Worm (Caenorhabditis elegans): ENCODE measurements around the gene Y57G11C.23.

Y57G11C.23 gene

ce11 chrIV:14894339-14894738, 32.7 kb upstream of the Y57G11C.23 start:
- TF ChIP-seq lin-35 (GFP tag; optimal IDR thresholded peaks at IDR 0.05): no peak
- TF ChIP-seq cebp-2 (GFP tag; IDR thresholded peaks at IDR 0.05): peak; percentile 15; the same call in 1 of the 2 replicates
- TF ChIP-seq ztf-18 (tag; optimal IDR thresholded peaks at IDR 0.05): no peak
- no peak for TF ChIP-seq egrh-3 (GFP tag; IDR thresholded peaks at IDR 0.05)

DNA sequence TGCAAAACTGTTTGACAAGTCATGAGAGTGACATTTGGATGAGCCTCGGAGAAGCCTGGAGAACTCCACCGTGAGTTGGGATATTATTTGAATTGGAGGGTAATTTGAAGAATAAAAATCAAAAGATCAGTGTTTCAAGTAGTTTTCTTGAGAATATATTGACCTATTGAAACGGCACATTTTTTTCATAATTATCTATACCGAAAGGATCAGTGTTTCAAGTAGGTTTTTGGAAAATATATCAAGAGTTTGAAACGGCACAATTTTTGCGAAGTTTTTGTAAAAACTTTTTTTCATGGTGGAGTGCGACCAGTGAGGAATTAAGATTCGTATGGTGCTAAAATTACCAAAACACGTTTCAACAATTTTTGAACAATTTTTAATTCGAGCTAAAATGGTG, 30.4 kb upstream of the Y57G11C.23 start:
- TF ChIP-seq B0261.1 (tag; optimal IDR thresholded peaks at IDR 0.05) (no peak), tbx-9 (tag; optimal IDR thresholded peaks at IDR 0.05; ENCODE audit: borderline replicate concordance) (no peak), snpc-4 (GFP tag; optimal IDR thresholded peaks at IDR 0.05) (no peak), snpc-4 (tag; optimal IDR thresholded peaks at IDR 0.05) (peak in 3 of 4 experiments; percentile 11 to 52 (median 46)), fkh-3 (tag; optimal IDR thresholded peaks at IDR 0.05) (no peak), attf-6 (GFP tag; IDR thresholded peaks at IDR 0.05) (0 out of 2 replicates have a peak, but pooled peaks have one; percentile 58)

DNA sequence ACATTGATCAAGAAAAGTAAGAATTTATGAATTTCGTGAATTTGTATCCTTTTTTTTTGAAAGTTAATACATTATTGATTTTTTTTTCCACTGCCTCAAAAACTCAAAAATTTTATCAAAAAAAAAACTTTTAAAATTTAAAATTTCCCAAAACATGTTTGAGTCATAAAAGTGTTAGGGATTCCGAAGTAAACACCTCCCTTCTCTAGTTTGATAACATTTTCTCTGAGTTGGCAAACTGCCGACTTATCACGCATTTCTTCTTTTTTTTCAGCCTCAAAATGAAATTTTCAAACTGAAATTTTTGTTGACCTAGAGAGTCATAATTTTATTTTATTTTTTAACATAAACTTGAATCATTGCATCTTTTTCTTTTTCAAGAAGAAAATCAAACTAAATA, 29.3 kb upstream of the Y57G11C.23 start:
- no peak for TF ChIP-seq unc-62 (GFP tag; optimal IDR thresholded peaks at IDR 0.05)
- no peak for TF ChIP-seq Y67H2A.10 (GFP tag; conservative IDR thresholded peaks at IDR 0.05)
- no peak for TF ChIP-seq pbrm-1 (GFP tag; IDR thresholded peaks at IDR 0.05)
- TF ChIP-seq let-526 (GFP tag; IDR thresholded peaks at IDR 0.05): no peak
- TF ChIP-seq F10E7.11 (tag; optimal IDR thresholded peaks at IDR 0.05): no peak
- no peak for TF ChIP-seq zfh-2 (GFP tag; conservative IDR thresholded peaks at IDR 0.05)
- no peak for TF ChIP-seq snpc-4 (GFP tag; optimal IDR thresholded peaks at IDR 0.05)
- no peak for TF ChIP-seq snpc-4 (tag; optimal IDR thresholded peaks at IDR 0.05)
- no peak for TF ChIP-seq T26A5.8 (tag; optimal IDR thresholded peaks at IDR 0.05)
- TF ChIP-seq C17E4.6 (GFP tag; IDR thresholded peaks at IDR 0.05): no peak
- no peak for TF ChIP-seq ccch-3 (GFP tag; optimal IDR thresholded peaks at IDR 0.05)
- no peak for TF ChIP-seq F37B4.10 (GFP tag; IDR thresholded peaks at IDR 0.05)

ce11 chrIV:14888889-14889664, 27.5 kb upstream of the Y57G11C.23 start:
- no peak for TF ChIP-seq rcor-1 (GFP tag; IDR thresholded peaks at IDR 0.05)
- no peak for TF ChIP-seq lin-40 (tag; optimal IDR thresholded peaks at IDR 0.05)
- 0 out of 2 replicates have a peak, but pooled peaks have one; percentile 50 for TF ChIP-seq ztf-25 (GFP tag; IDR thresholded peaks at IDR 0.05)
- no peak for TF ChIP-seq Y95B8A.8 (GFP tag; IDR thresholded peaks at IDR 0.05)
- TF ChIP-seq ceh-40 (GFP tag; IDR thresholded peaks at IDR 0.05): no peak
- TF ChIP-seq efl-1 (GFP tag; optimal IDR thresholded peaks at IDR 0.05): no peak
- TF ChIP-seq nfya-2 (GFP tag; IDR thresholded peaks at IDR 0.05): no peak
- TF ChIP-seq egl-44 (GFP tag; IDR thresholded peaks at IDR 0.05): 0 out of 2 replicates have a peak, but pooled peaks have one; percentile 26
- peak in 1 of 3 experiments; percentile 35 for TF ChIP-seq lin-35 (GFP tag; optimal IDR thresholded peaks at IDR 0.05)
- TF ChIP-seq K12H6.12 (tag; optimal IDR thresholded peaks at IDR 0.05): no peak
- no peak for TF ChIP-seq ztf-22 (GFP tag; optimal IDR thresholded peaks at IDR 0.05)
- TF ChIP-seq tbp1 (GFP tag; optimal IDR thresholded peaks at IDR 0.05): peak; percentile 95
- TF ChIP-seq sdz-38 (tag; optimal IDR thresholded peaks at IDR 0.05): no peak
- peak; percentile 97 for TF ChIP-seq attf-6 (GFP tag; IDR thresholded peaks at IDR 0.05)
- no peak for TF ChIP-seq ztf-6 (GFP tag; IDR thresholded peaks at IDR 0.05)
- TF ChIP-seq K11D2.4 (GFP tag; IDR thresholded peaks at IDR 0.05): no peak
- no peak for TF ChIP-seq atf-7 (tag; optimal IDR thresholded peaks at IDR 0.05)
- no peak for TF ChIP-seq nhr-27 (tag; optimal IDR thresholded peaks at IDR 0.05)
- TF ChIP-seq ets-4 (GFP tag; optimal IDR thresholded peaks at IDR 0.05): no peak
- TF ChIP-seq ztf-18 (tag; optimal IDR thresholded peaks at IDR 0.05): peak; percentile 72
- peak; percentile 36 for TF ChIP-seq hmg-1.2 (GFP tag; IDR thresholded peaks at IDR 0.05)
- no peak for TF ChIP-seq hlh-26 (GFP tag; conservative IDR thresholded peaks at IDR 0.05)
- TF ChIP-seq hmg-20 (GFP tag; IDR thresholded peaks at IDR 0.05): no peak
- TF ChIP-seq egl-18 (GFP tag; IDR thresholded peaks at IDR 0.05): no peak
- peak; percentile 68 for TF ChIP-seq snpc-1.3 (tag; optimal IDR thresholded peaks at IDR 0.05; ENCODE audit: insufficient read depth)
- no peak for TF ChIP-seq mes-4 (tag; optimal IDR thresholded peaks at IDR 0.05)
